Worm (Caenorhabditis elegans) whole organism, L1 larva: ENCODE results near the gene ogr-2.

Source experiments
- C04F5.9 ChIP-seq: sonication (generic microtip); optimal IDR thresholded peaks from 2 replicates; lab custom pipeline; 2016; ENCODE audit warnings: missing genetic modification characterization, missing compliant biosample characterization
- aha-1 ChIP-seq: fragments of 150-350 bp; optimal IDR thresholded peaks from 2 replicates; lab custom pipeline; 2014; ENCODE audit warnings: missing biosample characterization, missing genetic modification characterization
- alr-1 ChIP-seq: fragments of 200-800 bp; sonication (Bioruptor generic); optimal IDR thresholded peaks from 2 replicates; lab custom pipeline; 2018; ENCODE audit warnings: borderline replicate concordance, mild to moderate bottlenecking, missing genetic modification characterization, missing compliant biosample characterization
- aly-2 ChIP-seq: fragments of 150-350 bp; optimal IDR thresholded peaks from 2 replicates; lab custom pipeline; 2014; ENCODE audit warnings: missing biosample characterization, missing genetic modification characterization
- blmp-1 ChIP-seq: fragments of 150-350 bp; optimal IDR thresholded peaks from 2 replicates; lab custom pipeline; 2014; ENCODE audit warnings: missing biosample characterization, missing genetic modification characterization
- ceh-63 ChIP-seq: fragments of 200-800 bp; sonication (Bioruptor generic); optimal IDR thresholded peaks from 2 replicates; lab custom pipeline; 2018; ENCODE audit warnings: mild to moderate bottlenecking, missing genetic modification characterization, missing compliant biosample characterization
- ceh-82 ChIP-seq, 3 experiments: fragments of 150-350 bp in 1 of 3; sonication (generic microtip) in 2 of 3; optimal IDR thresholded peaks; 2 replicates each; lab custom pipeline; 2014 to 2017; ENCODE audit warnings: missing biosample characterization in 3 of 3, missing genetic modification characterization in 3 of 3
- ces-1 ChIP-seq: fragments of 150-350 bp; optimal IDR thresholded peaks from 2 replicates; lab custom pipeline; 2014; ENCODE audit warnings: missing biosample characterization, missing genetic modification reagents, missing genetic modification characterization
- dpl-1 ChIP-seq, 3 experiments: fragments of 150-350 bp in 2 of 3; sonication (generic microtip) in 1 of 3; optimal IDR thresholded peaks; 2 replicates each; lab custom pipeline; 2014 to 2017; ENCODE audit warnings: missing biosample characterization in 3 of 3, missing genetic modification characterization in 3 of 3, missing genetic modification reagents in 3 of 3
- dsc-1 ChIP-seq: sonication (generic microtip); optimal IDR thresholded peaks from 2 replicates; lab custom pipeline; 2016; ENCODE audit warnings: mild to moderate bottlenecking, missing genetic modification characterization, missing compliant biosample characterization
- egl-13 ChIP-seq: sonication (generic microtip); optimal IDR thresholded peaks from 2 replicates; lab custom pipeline; 2016; ENCODE audit warnings: missing genotype, missing genetic modification reagents, missing genetic modification characterization, missing compliant biosample characterization
- ets-5 ChIP-seq: fragments of 200-800 bp; sonication (Bioruptor generic); IDR thresholded peaks from 2 replicates; pipeline ENCODE4 v1.3.6; 2022; ENCODE audit warnings: missing genetic modification characterization, missing compliant biosample characterization
- fkh-10 ChIP-seq: sonication (generic microtip); optimal IDR thresholded peaks from 2 replicates; lab custom pipeline; 2017; ENCODE audit warnings: missing biosample characterization, missing genetic modification reagents, missing genetic modification characterization
- fkh-8 ChIP-seq: sonication (generic microtip); optimal IDR thresholded peaks from 2 replicates; lab custom pipeline; 2016; ENCODE audit warnings: mild to moderate bottlenecking, missing genetic modification characterization, missing compliant biosample characterization
- fos-1 ChIP-seq: fragments of 150-350 bp; optimal IDR thresholded peaks from 2 replicates; lab custom pipeline; 2014; ENCODE audit warnings: missing biosample characterization, missing genetic modification characterization
- grh-1 ChIP-seq: fragments of 200-800 bp; sonication (Bioruptor generic); IDR thresholded peaks from 2 replicates; pipeline ENCODE4 v1.3.6; 2022; ENCODE audit warnings: missing genetic modification reagents, missing genetic modification characterization, missing compliant biosample characterization
- hlh-17 ChIP-seq: fragments of 200-800 bp; sonication (Bioruptor generic); optimal IDR thresholded peaks from 2 replicates; lab custom pipeline; 2018; ENCODE audit warnings: missing genetic modification characterization, mild to moderate bottlenecking, missing compliant biosample characterization, moderate library complexity, borderline replicate concordance
- hlh-4 ChIP-seq: sonication (generic microtip); optimal IDR thresholded peaks from 2 replicates; lab custom pipeline; 2016; ENCODE audit warnings: mild to moderate bottlenecking, missing genetic modification characterization, missing compliant biosample characterization
- hpl-2 ChIP-seq: fragments of 150-350 bp; optimal IDR thresholded peaks from 2 replicates; lab custom pipeline; 2014; ENCODE audit warnings: missing biosample characterization, missing genetic modification reagents, missing genetic modification characterization
- irx-1 ChIP-seq: sonication (generic microtip); optimal IDR thresholded peaks from 2 replicates; lab custom pipeline; 2016; ENCODE audit warnings: missing genetic modification characterization, missing compliant biosample characterization
- lin-13 ChIP-seq: fragments of 150-350 bp; optimal IDR thresholded peaks from 2 replicates; lab custom pipeline; 2014; ENCODE audit warnings: missing biosample characterization, missing genetic modification reagents, missing genetic modification characterization
- lin-14 ChIP-seq: fragments of 200-800 bp; sonication (Bioruptor generic); optimal IDR thresholded peaks from 2 replicates; lab custom pipeline; 2018; ENCODE audit warnings: mild to moderate bottlenecking, missing genetic modification characterization, moderate library complexity, missing compliant biosample characterization
- lin-15B ChIP-seq: fragments of 150-350 bp; sonication (generic microtip); optimal IDR thresholded peaks from 3 replicates; lab custom pipeline; 2014; ENCODE audit warnings: missing biosample characterization, missing genetic modification characterization
- lin-35 ChIP-seq, 2 experiments: fragments of 150-350 bp; optimal IDR thresholded peaks; 2 replicates each; lab custom pipeline; 2014; ENCODE audit warnings: missing biosample characterization in 2 of 2, missing genetic modification characterization in 2 of 2, missing genetic modification reagents in 2 of 2
- lir-3 ChIP-seq: sonication (generic microtip); optimal IDR thresholded peaks from 2 replicates; lab custom pipeline; 2016; ENCODE audit warnings: mild to moderate bottlenecking, missing genetic modification characterization, moderate library complexity, missing compliant biosample characterization; ENCODE audit not compliant: poor library complexity
- mep-1 ChIP-seq: fragments of 150-350 bp; optimal IDR thresholded peaks from 2 replicates; lab custom pipeline; 2014; ENCODE audit warnings: missing biosample characterization, missing genetic modification characterization
- nhr-19 ChIP-seq: fragments of 200-800 bp; sonication (Bioruptor generic); conservative IDR thresholded peaks from 2 replicates; pipeline ENCODE4 v1.3.6; 2022; ENCODE audit warnings: missing genetic modification characterization, missing compliant biosample characterization
- nhr-47 ChIP-seq: sonication (generic microtip); optimal IDR thresholded peaks from 2 replicates; lab custom pipeline; 2016; ENCODE audit warnings: mild to moderate bottlenecking, missing genetic modification characterization, moderate library complexity, missing compliant biosample characterization
- nhr-76 ChIP-seq: sonication (generic microtip); optimal IDR thresholded peaks from 2 replicates; lab custom pipeline; 2017; ENCODE audit warnings: missing biosample characterization, missing genetic modification characterization
- nhr-77 ChIP-seq: fragments of 150-350 bp; optimal IDR thresholded peaks from 2 replicates; lab custom pipeline; 2014; ENCODE audit warnings: missing biosample characterization, missing genetic modification characterization
- nhr-85 ChIP-seq: sonication (generic microtip); peaks from one replicate; lab custom pipeline; 2016; ENCODE audit warnings: missing genetic modification characterization, inconsistent platforms, missing compliant biosample characterization
- nhr-90 ChIP-seq: sonication (generic microtip); optimal IDR thresholded peaks from 2 replicates; lab custom pipeline; 2016; ENCODE audit warnings: mild to moderate bottlenecking, missing genetic modification characterization, missing compliant biosample characterization; ENCODE audit not compliant: poor library complexity
- pag-3 ChIP-seq: sonication (generic microtip); optimal IDR thresholded peaks from 2 replicates; lab custom pipeline; 2017; ENCODE audit warnings: missing genetic modification characterization, mild to moderate bottlenecking, missing compliant biosample characterization, antibody characterized with exemption, borderline replicate concordance; ENCODE audit not compliant: insufficient read depth
- pax-3 ChIP-seq: fragments of 200-800 bp; sonication (Bioruptor generic); optimal IDR thresholded peaks from 2 replicates; lab custom pipeline; 2018; ENCODE audit warnings: mild to moderate bottlenecking, missing genetic modification characterization, moderate library complexity, missing compliant biosample characterization
- pqm-1 ChIP-seq: sonication (generic microtip); optimal IDR thresholded peaks from 3 replicates; lab custom pipeline; 2017; ENCODE audit warnings: missing biosample characterization, missing genetic modification characterization
- skn-1 ChIP-seq: fragments of 150-350 bp; optimal IDR thresholded peaks from 2 replicates; lab custom pipeline; 2014; ENCODE audit warnings: missing biosample characterization, missing genetic modification characterization
- snpc-4 ChIP-seq: fragments of 150-350 bp; optimal IDR thresholded peaks from 2 replicates; lab custom pipeline; 2014; ENCODE audit warnings: missing biosample characterization, missing genetic modification characterization
- snu-23 ChIP-seq: sonication (generic microtip); optimal IDR thresholded peaks from 2 replicates; lab custom pipeline; 2016; ENCODE audit warnings: missing genetic modification characterization, missing compliant biosample characterization
- sox-4 ChIP-seq: sonication (generic microtip); optimal IDR thresholded peaks from 2 replicates; lab custom pipeline; 2016; ENCODE audit warnings: missing genetic modification characterization, missing compliant biosample characterization
- swsn-7 ChIP-seq: sonication (generic microtip); optimal IDR thresholded peaks from 2 replicates; lab custom pipeline; 2016; ENCODE audit warnings: missing genetic modification characterization, missing compliant biosample characterization
- tbx-2 ChIP-seq: sonication (generic microtip); optimal IDR thresholded peaks from 2 replicates; lab custom pipeline; 2016; ENCODE audit warnings: missing genetic modification characterization, missing compliant biosample characterization
- tlp-1 ChIP-seq: fragments of 150-350 bp; optimal IDR thresholded peaks from 2 replicates; lab custom pipeline; 2014; ENCODE audit warnings: missing biosample characterization, missing genetic modification characterization
- unc-30 ChIP-seq: sonication (generic microtip); optimal IDR thresholded peaks from 2 replicates; lab custom pipeline; 2017; ENCODE audit warnings: missing biosample characterization, missing genetic modification characterization
- unc-62 ChIP-seq: fragments of 150-350 bp; optimal IDR thresholded peaks from 2 replicates; lab custom pipeline; 2014; ENCODE audit warnings: missing biosample characterization, missing genetic modification reagents, missing genetic modification characterization
- unc-98 ChIP-seq: fragments of 200-800 bp; sonication (Bioruptor generic); IDR thresholded peaks from 2 replicates; pipeline ENCODE4 v1.3.6; 2022; ENCODE audit warnings: missing genetic modification characterization, missing compliant biosample characterization
- vab-15 ChIP-seq: sonication (generic microtip); optimal IDR thresholded peaks from 2 replicates; lab custom pipeline; 2017; ENCODE audit warnings: missing genotype, mild to moderate bottlenecking, missing genetic modification characterization, missing compliant biosample characterization
- zip-4 ChIP-seq: fragments of 200-800 bp; sonication (Bioruptor generic); optimal IDR thresholded peaks from 2 replicates; lab custom pipeline; 2018; ENCODE audit warnings: mild to moderate bottlenecking, missing genetic modification characterization, moderate library complexity, missing compliant biosample characterization
- ztf-11 ChIP-seq, 2 experiments: sonication (generic microtip); optimal IDR thresholded peaks; 2 replicates each; lab custom pipeline; 2016 to 2017; ENCODE audit warnings: missing genetic modification characterization in 2 of 2, missing biosample characterization in 1 of 2, missing compliant biosample characterization in 1 of 2
- ztf-4 ChIP-seq: fragments of 150-350 bp; optimal IDR thresholded peaks from 2 replicates; lab custom pipeline; 2014; ENCODE audit warnings: missing biosample characterization, missing genetic modification characterization

The ogr-2 gene

ce11 chrII:10016013-10016412 lies 24.9 kb upstream of the ogr-2 start, which contains the start of gene lec-2 (continued):
- TF ChIP-seq fkh-8, result peak; percentile 83
- TF ChIP-seq C04F5.9, result no peak
- TF ChIP-seq alr-1 (tag; lab: Kevin White, UChicago), result no peak
- TF ChIP-seq ceh-63 (GFP tag; lab: Kevin White, UChicago), result no peak
- no peak for TF ChIP-seq hpl-2 (GFP tag; lab: Kevin White, UChicago)
- no peak for TF ChIP-seq skn-1
- no peak for TF ChIP-seq lin-15B (tag; lab: Kevin White, UChicago)
- TF ChIP-seq vab-15 (tag; lab: Kevin White, UChicago), result no peak
- no peak for TF ChIP-seq snpc-4 (tag; lab: Kevin White, UChicago)
- TF ChIP-seq lir-3 (tag; lab: Kevin White, UChicago), result no peak
- no peak for TF ChIP-seq grh-1 (GFP tag; lab: Robert Waterston, UW)
- no peak for TF ChIP-seq nhr-85
- TF ChIP-seq tlp-1, result no peak
- peak in 1 of 3 experiments; percentile 3 for TF ChIP-seq ceh-82 (tag; optimal IDR thresholded peaks at IDR 0.05; lab: Kevin White, UChicago)
- TF ChIP-seq fkh-10 (GFP tag; lab: Kevin White, UChicago), result no peak
- peak; percentile 74 for TF ChIP-seq pag-3 (tag; lab: Kevin White, UChicago)
- no peak for TF ChIP-seq ets-5
- TF ChIP-seq nhr-47 (tag; lab: Kevin White, UChicago), result peak; percentile 22
- TF ChIP-seq ztf-4 (tag; lab: Kevin White, UChicago), result no peak
- TF ChIP-seq irx-1, result no peak
- TF ChIP-seq unc-62, result no peak
- peak; percentile 28 for TF ChIP-seq tbx-2 (tag; lab: Kevin White, UChicago)

- TF ChIP-seq blmp-1 (tag; lab: Kevin White, UChicago) (peak; percentile 59), dsc-1 (tag; lab: Kevin White, UChicago) (peak; percentile 13), lin-35 (GFP tag; optimal IDR thresholded peaks at IDR 0.05; lab: Kevin White, UChicago) (peak in 1 of 2 experiments; percentile 39), lin-13 (GFP tag; lab: Kevin White, UChicago) (no peak)
These were observed 23.4 kb upstream of the ogr-2 start for ce11 chrII:10017528-10017927.

ce11 chrII:10019669-10020068 lies 21.3 kb upstream of the ogr-2 start:
- TF ChIP-seq mep-1 (tag; lab: Kevin White, UChicago), result no peak
- TF ChIP-seq sox-4 (tag; lab: Kevin White, UChicago), result no peak
- no peak for TF ChIP-seq nhr-77 (tag; lab: Kevin White, UChicago)
- no peak for TF ChIP-seq hlh-4 (tag; lab: Kevin White, UChicago)
- no peak for TF ChIP-seq fkh-10 (GFP tag; lab: Kevin White, UChicago)
- TF ChIP-seq lin-14 (GFP tag; lab: Kevin White, UChicago), result peak; percentile 41
- no peak for TF ChIP-seq aly-2
- no peak for TF ChIP-seq ztf-4 (tag; lab: Kevin White, UChicago)
- peak; percentile 45 for TF ChIP-seq tbx-2 (tag; lab: Kevin White, UChicago)
- peak in 1 of 2 experiments; percentile 70 for TF ChIP-seq lin-35 (GFP tag; optimal IDR thresholded peaks at IDR 0.05; lab: Kevin White, UChicago)
- TF ChIP-seq nhr-19, result no peak
- TF ChIP-seq ztf-11 (tag; optimal IDR thresholded peaks at IDR 0.05; lab: Kevin White, UChicago), result no peak
- TF ChIP-seq pqm-1 (tag; lab: Kevin White, UChicago), result no peak
- no peak for TF ChIP-seq zip-4 (GFP tag; lab: Kevin White, UChicago)
- TF ChIP-seq unc-98, result no peak
- TF ChIP-seq alr-1 (tag; lab: Kevin White, UChicago), result no peak
- TF ChIP-seq pax-3 (tag; lab: Kevin White, UChicago), result no peak
- no peak for TF ChIP-seq ces-1 (GFP tag; lab: Kevin White, UChicago)
- TF ChIP-seq egl-13, result no peak
- TF ChIP-seq blmp-1 (tag; lab: Kevin White, UChicago), result peak; percentile 56
- no peak for TF ChIP-seq swsn-7 (tag; lab: Kevin White, UChicago)
- TF ChIP-seq nhr-76, result no peak
- no peak for TF ChIP-seq aha-1 (tag; lab: Kevin White, UChicago)
- no peak for TF ChIP-seq hlh-17 (GFP tag; lab: Kevin White, UChicago)
- no peak for TF ChIP-seq nhr-90
- TF ChIP-seq unc-30 (tag; lab: Kevin White, UChicago), result no peak
- TF ChIP-seq ets-5, result no peak
- TF ChIP-seq dpl-1 (GFP tag; optimal IDR thresholded peaks at IDR 0.05; lab: Kevin White, UChicago), result no peak
- no peak for TF ChIP-seq fos-1
- TF ChIP-seq lin-13 (GFP tag; lab: Kevin White, UChicago), result no peak
- peak; percentile 43 for TF ChIP-seq snu-23 (GFP tag; lab: Kevin White, UChicago)
- TF ChIP-seq vab-15 (tag; lab: Kevin White, UChicago), result no peak
